Fruit fly (Drosophila melanogaster) whole organism, embryonic: Measurements from ENCODE around the gene lectin-30A.

ENCODE experiments used
- Asciz ChIP-seq: fragments of 200-800 bp; sonication (Bioruptor generic); optimal IDR thresholded peaks from 2 replicates; lab custom pipeline; 2017; ENCODE audit warnings: missing biosample characterization, mild to moderate bottlenecking, missing genetic modification characterization, missing genetic modification reagents
- Atf3 ChIP-seq: fragments of 200-800 bp; sonication (Bioruptor generic); optimal IDR thresholded peaks from 3 replicates; lab custom pipeline; 2016; ENCODE audit warnings: missing biosample characterization, missing genetic modification characterization
- Bdp1 ChIP-seq: fragments of 200-800 bp; sonication (Bioruptor generic); optimal IDR thresholded peaks from 3 replicates; lab custom pipeline; 2016; ENCODE audit warnings: missing biosample characterization, missing genetic modification characterization
- CG10366 ChIP-seq: fragments of 200-800 bp; sonication (Bioruptor generic); IDR thresholded peaks from 2 replicates; pipeline ENCODE4 v1.3.6; 2022; ENCODE audit warnings: missing biosample characterization, missing genetic modification characterization
- CG10431 ChIP-seq: fragments of 200-800 bp; sonication (Bioruptor generic); optimal IDR thresholded peaks from 3 replicates; lab custom pipeline; 2018; ENCODE audit warnings: missing biosample characterization, mild to moderate bottlenecking, missing genetic modification characterization
- CG11695 ChIP-seq: fragments of 200-800 bp; sonication (Bioruptor generic); IDR thresholded peaks from 3 replicates; pipeline ENCODE4 v1.3.6; 2022; ENCODE audit warnings: missing biosample characterization, missing genetic modification characterization
- CG12236 ChIP-seq: fragments of 200-800 bp; sonication (Bioruptor generic); optimal IDR thresholded peaks from 2 replicates; lab custom pipeline; 2016; ENCODE audit warnings: missing biosample characterization, missing genetic modification characterization
- CG13123 ChIP-seq: fragments of 200-800 bp; sonication (Bioruptor generic); optimal IDR thresholded peaks from 2 replicates; lab custom pipeline; 2016; ENCODE audit warnings: missing biosample characterization, missing genetic modification characterization
- CG13775 ChIP-seq: fragments of 200-800 bp; sonication (Bioruptor generic); optimal IDR thresholded peaks from 3 replicates; lab custom pipeline; 2017; ENCODE audit warnings: missing biosample characterization, mild to moderate bottlenecking, missing genetic modification characterization
- CG14441 ChIP-seq: fragments of 200-800 bp; sonication (Bioruptor generic); IDR thresholded peaks from 2 replicates; pipeline ENCODE4 v1.3.6; 2022; ENCODE audit warnings: missing biosample characterization, missing genetic modification characterization
- CG14710 ChIP-seq: fragments of 200-800 bp; sonication (Bioruptor generic); optimal IDR thresholded peaks from 3 replicates; lab custom pipeline; 2019; ENCODE audit warnings: missing biosample characterization, mild to moderate bottlenecking, missing genetic modification characterization, moderate library complexity
- CG15073 ChIP-seq: fragments of 200-800 bp; sonication (Bioruptor generic); optimal IDR thresholded peaks from 2 replicates; lab custom pipeline; 2016; ENCODE audit warnings: missing biosample characterization, missing genetic modification characterization
- CG17385 ChIP-seq: fragments of 200-800 bp; sonication (Bioruptor generic); optimal IDR thresholded peaks from 3 replicates; lab custom pipeline; 2018; ENCODE audit warnings: missing biosample characterization, mild to moderate bottlenecking, missing genetic modification characterization
- CG17912 ChIP-seq: fragments of 200-800 bp; sonication (Bioruptor generic); optimal IDR thresholded peaks from 2 replicates; lab custom pipeline; 2018; ENCODE audit warnings: missing biosample characterization, mild to moderate bottlenecking, missing genetic modification characterization
- CG2678 ChIP-seq: fragments of 200-800 bp; sonication (Bioruptor generic); optimal IDR thresholded peaks from 3 replicates; lab custom pipeline; 2019; ENCODE audit warnings: missing biosample characterization, mild to moderate bottlenecking, missing genetic modification characterization, moderate library complexity
- CG3163 ChIP-seq: fragments of 200-800 bp; sonication (Bioruptor generic); optimal IDR thresholded peaks from 3 replicates; lab custom pipeline; 2016; ENCODE audit warnings: missing biosample characterization, missing genetic modification characterization
- CG4360 ChIP-seq: fragments of 200-800 bp; sonication (Bioruptor generic); IDR thresholded peaks from 2 replicates; pipeline ENCODE4 v1.3.6; 2022; ENCODE audit warnings: missing biosample characterization, missing genetic modification characterization
- CG4820 ChIP-seq: fragments of 200-800 bp; sonication (Bioruptor generic); optimal IDR thresholded peaks from 3 replicates; lab custom pipeline; 2016; ENCODE audit warnings: missing biosample characterization, missing genetic modification characterization
- CG5245 ChIP-seq: fragments of 200-800 bp; sonication (Bioruptor generic); optimal IDR thresholded peaks from 3 replicates; lab custom pipeline; 2016; ENCODE audit warnings: missing biosample characterization, missing genetic modification characterization
- CG7745 ChIP-seq: fragments of 200-800 bp; sonication (Bioruptor generic); optimal IDR thresholded peaks from 2 replicates; lab custom pipeline; 2018; ENCODE audit warnings: missing biosample characterization, mild to moderate bottlenecking, missing genetic modification characterization, moderate library complexity
- CHES-1-like ChIP-seq: fragments of 200-800 bp; sonication (Bioruptor generic); optimal IDR thresholded peaks from 2 replicates; lab custom pipeline; 2016; ENCODE audit warnings: missing biosample characterization, missing genetic modification characterization
- Dref ChIP-seq: fragments of 200-800 bp; sonication (Bioruptor generic); IDR thresholded peaks from 2 replicates; pipeline ENCODE4 v1.3.6; 2022; ENCODE audit warnings: missing biosample characterization, missing genetic modification characterization
- Gug ChIP-seq: fragments of 200-800 bp; sonication (Bioruptor generic); IDR thresholded peaks from 4 replicates; pipeline ENCODE4 v1.3.6; 2022; ENCODE audit warnings: missing biosample characterization, missing genetic modification characterization
- Hey ChIP-seq: fragments of 200-800 bp; sonication (Bioruptor generic); optimal IDR thresholded peaks from 3 replicates; lab custom pipeline; 2018; ENCODE audit warnings: missing biosample characterization, mild to moderate bottlenecking, missing genetic modification characterization
- Hmr ChIP-seq: fragments of 200-800 bp; sonication (Bioruptor generic); optimal IDR thresholded peaks from 3 replicates; lab custom pipeline; 2017; ENCODE audit warnings: mild to moderate bottlenecking, missing biosample characterization, missing genetic modification reagents, missing genetic modification characterization
- Mad ChIP-seq: fragments of 200-800 bp; sonication (Bioruptor generic); optimal IDR thresholded peaks from 2 replicates; lab custom pipeline; 2016; ENCODE audit warnings: missing biosample characterization, missing genetic modification characterization
- Med ChIP-seq: fragments of 200-800 bp; sonication (Bioruptor generic); peaks from one replicate; lab custom pipeline; 2016; ENCODE audit warnings: missing biosample characterization, missing genetic modification characterization, mild to moderate bottlenecking, inconsistent platforms, moderate library complexity
- NK7.1 ChIP-seq: fragments of 200-800 bp; sonication (Bioruptor generic); optimal IDR thresholded peaks from 3 replicates; lab custom pipeline; 2016; ENCODE audit warnings: missing biosample characterization, missing genetic modification characterization
- Six4 ChIP-seq: fragments of 200-800 bp; sonication (Bioruptor generic); optimal IDR thresholded peaks from 2 replicates; lab custom pipeline; 2016; ENCODE audit warnings: missing biosample characterization, missing genetic modification characterization
- Vsx1 ChIP-seq: fragments of 200-800 bp; sonication (Bioruptor generic); optimal IDR thresholded peaks from 2 replicates; lab custom pipeline; 2017; ENCODE audit warnings: missing biosample characterization, mild to moderate bottlenecking, missing genetic modification characterization, missing genetic modification reagents
- ap ChIP-seq: fragments of 200-800 bp; sonication (Bioruptor generic); IDR thresholded peaks from 2 replicates; pipeline ENCODE4 v1.3.6; 2022; ENCODE audit warnings: missing biosample characterization, missing genetic modification characterization
- crp ChIP-seq, 2 experiments: fragments of 200-800 bp; sonication (Bioruptor generic); optimal IDR thresholded peaks; 2 replicates in 1 of 2; 3 replicates in 1 of 2; lab custom pipeline; 2017; ENCODE audit warnings: missing biosample characterization in 2 of 2, missing genetic modification characterization in 2 of 2, mild to moderate bottlenecking in 1 of 2, moderate library complexity in 1 of 2
- emc ChIP-seq: fragments of 200-800 bp; sonication (Bioruptor generic); optimal IDR thresholded peaks from 2 replicates; lab custom pipeline; 2016; ENCODE audit warnings: missing biosample characterization, missing genetic modification characterization
- ems ChIP-seq: fragments of 200-800 bp; sonication (Bioruptor generic); optimal IDR thresholded peaks from 3 replicates; lab custom pipeline; 2016; ENCODE audit warnings: missing biosample characterization, missing genetic modification characterization
- en ChIP-seq: fragments of 200-800 bp; sonication (Bioruptor generic); optimal IDR thresholded peaks from 2 replicates; lab custom pipeline; 2016; ENCODE audit warnings: missing biosample characterization, missing genetic modification characterization
- gfzf ChIP-seq: fragments of 200-800 bp; sonication (Bioruptor generic); optimal IDR thresholded peaks from 2 replicates; lab custom pipeline; 2016; ENCODE audit warnings: missing biosample characterization, mild to moderate bottlenecking, missing genetic modification characterization, moderate library complexity
- h ChIP-seq: fragments of >200 bp; optimal IDR thresholded peaks from 2 replicates; lab custom pipeline; 2017
- jumu ChIP-seq: fragments of 200-800 bp; sonication (Bioruptor generic); optimal IDR thresholded peaks from 3 replicates; lab custom pipeline; 2016; ENCODE audit warnings: missing biosample characterization, missing genetic modification characterization
- kni ChIP-seq: fragments of 200-800 bp; sonication (Bioruptor generic); optimal IDR thresholded peaks from 3 replicates; lab custom pipeline; 2017; ENCODE audit warnings: mild to moderate bottlenecking, missing biosample characterization, missing genetic modification reagents, missing genetic modification characterization
- lilli ChIP-seq: fragments of 200-800 bp; sonication (Bioruptor generic); optimal IDR thresholded peaks from 3 replicates; lab custom pipeline; 2016; ENCODE audit warnings: missing biosample characterization, missing genetic modification characterization
- pan ChIP-seq, 4 experiments: fragments of >200 bp in 3 of 4; fragments of 200-800 bp in 1 of 4; sonication (Bioruptor generic) in 1 of 4; optimal IDR thresholded peaks in 3 of 4; IDR thresholded peaks in 1 of 4; 2 replicates each; pipeline versions ENCODE4 v1.3.6 to Lab custom; 2017 to 2022; ENCODE audit warnings: missing biosample characterization in 2 of 4, missing genetic modification characterization in 2 of 4, mixed read lengths in 1 of 4
- ranshi ChIP-seq: fragments of 200-800 bp; sonication (Bioruptor generic); IDR thresholded peaks from 2 replicates; pipeline ENCODE4 v1.3.6; 2022; ENCODE audit warnings: missing biosample characterization, missing genetic modification characterization
- schlank ChIP-seq: fragments of 200-800 bp; sonication (Bioruptor generic); optimal IDR thresholded peaks from 2 replicates; lab custom pipeline; 2018; ENCODE audit warnings: missing biosample characterization, mild to moderate bottlenecking, missing genetic modification characterization
- scrt ChIP-seq: fragments of 200-800 bp; sonication (Bioruptor generic); optimal IDR thresholded peaks from 2 replicates; lab custom pipeline; 2018; ENCODE audit warnings: missing biosample characterization, mild to moderate bottlenecking, missing genetic modification characterization, moderate library complexity
- sob ChIP-seq: fragments of 200-800 bp; sonication (Bioruptor generic); IDR thresholded peaks from 2 replicates; pipeline ENCODE4 v1.3.6; 2022; ENCODE audit warnings: missing biosample characterization, missing genetic modification characterization
- tll ChIP-seq, 2 experiments: fragments of 200-800 bp in 1 of 2; fragments of >200 bp in 1 of 2; sonication (Bioruptor generic) in 1 of 2; optimal IDR thresholded peaks; 2 replicates each; lab custom pipeline; 2017 to 2019; ENCODE audit warnings: missing biosample characterization in 2 of 2, missing genetic modification characterization in 2 of 2, mild to moderate bottlenecking in 1 of 2, moderate library complexity in 1 of 2
- toy ChIP-seq: fragments of 200-800 bp; sonication (Bioruptor generic); IDR thresholded peaks from 2 replicates; pipeline ENCODE4 v1.3.6; 2022; ENCODE audit warnings: missing biosample characterization, missing genetic modification characterization
- unpg ChIP-seq: fragments of 200-800 bp; sonication (Bioruptor generic); optimal IDR thresholded peaks from 3 replicates; lab custom pipeline; 2018; ENCODE audit warnings: missing biosample characterization, mild to moderate bottlenecking, missing genetic modification characterization, moderate library complexity
- wek ChIP-seq: fragments of 200-800 bp; sonication (Bioruptor generic); optimal IDR thresholded peaks from 3 replicates; lab custom pipeline; 2018; ENCODE audit warnings: missing biosample characterization, mild to moderate bottlenecking, missing genetic modification characterization, moderate library complexity
- yki ChIP-seq: fragments of >200 bp; optimal IDR thresholded peaks from 3 replicates; lab custom pipeline; 2018
- zen ChIP-seq: fragments of 200-800 bp; sonication (Bioruptor generic); optimal IDR thresholded peaks from 3 replicates; lab custom pipeline; 2018; ENCODE audit warnings: missing biosample characterization, mild to moderate bottlenecking, missing genetic modification characterization, moderate library complexity

lectin-30A gene

DNA sequence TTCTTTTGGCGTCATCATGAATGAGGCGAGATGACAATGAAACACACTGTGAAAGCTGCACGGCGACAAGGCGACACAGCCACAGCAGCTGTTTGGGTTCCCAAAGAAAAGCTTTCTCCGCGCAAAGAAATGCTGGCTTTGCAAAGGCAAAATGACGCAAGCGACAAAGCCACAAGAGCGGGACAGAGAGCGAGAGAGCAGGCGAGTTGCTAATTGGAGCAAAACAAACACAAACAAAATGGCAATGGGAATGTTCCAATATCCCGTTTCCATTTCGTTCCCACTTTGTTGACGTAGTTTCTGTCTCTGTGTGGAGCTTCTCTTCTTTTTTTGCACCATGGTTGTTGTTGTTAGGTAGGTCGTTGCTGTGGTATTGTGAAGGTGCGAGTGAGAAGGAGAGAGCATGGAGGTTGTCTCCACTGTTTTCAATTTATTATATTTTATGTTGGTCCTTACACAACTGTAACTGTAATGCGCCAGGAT is 49.5 kb downstream of the lectin-30A start (continued):
- TF ChIP-seq yki (lab: Kevin White, UChicago) (peak; percentile 15), NK7.1 (GFP tag; lab: Kevin White, UChicago) (no peak), pan (optimal IDR thresholded peaks at IDR 0.05; lab: Kevin White, UChicago) (no peak), pan (GFP tag; optimal IDR thresholded peaks at IDR 0.05 in 1 of 2, IDR thresholded peaks at IDR 0.05 in 1 of 2) (no peak), CG15073 (GFP tag; lab: Kevin White, UChicago) (no peak), lilli (GFP tag; lab: Kevin White, UChicago) (no peak), CG14710 (tag; lab: Kevin White, UChicago) (no peak), gfzf (GFP tag; lab: Kevin White, UChicago) (no peak), CG12236 (GFP tag; lab: Kevin White, UChicago) (no peak), CG5245 (GFP tag; lab: Kevin White, UChicago) (no peak), Med (peak; percentile 83), CG2678 (tag; lab: Kevin White, UChicago) (peak; percentile 23), ems (GFP tag; lab: Kevin White, UChicago) (no peak), CHES-1-like (GFP tag; lab: Kevin White, UChicago) (no peak), crp (GFP tag; optimal IDR thresholded peaks at IDR 0.05; lab: Kevin White, UChicago) (no peak), Hey (tag; lab: Kevin White, UChicago) (no peak), jumu (GFP tag; lab: Kevin White, UChicago) (no peak), Bdp1 (GFP tag; lab: Kevin White, UChicago) (no peak), en (GFP tag; lab: Kevin White, UChicago) (no peak), CG4820 (no peak), CG11695 (GFP tag; lab: Robert Waterston, UW) (peak; percentile 36; the same call in 1 of the 3 replicates), h (no peak), CG7745 (tag; lab: Kevin White, UChicago) (no peak), CG3163 (GFP tag; lab: Kevin White, UChicago) (peak; percentile 90), ranshi (GFP tag; lab: Robert Waterston, UW) (no peak; the same call in 1 of the 2 replicates), Gug (GFP tag; lab: Robert Waterston, UW) (no peak), CG13123 (GFP tag; lab: Kevin White, UChicago) (no peak), Dref (GFP tag; lab: Robert Waterston, UW) (no peak), Six4 (GFP tag; lab: Kevin White, UChicago) (no peak), CG10431 (GFP tag; lab: Kevin White, UChicago) (no peak), CG17385 (GFP tag; lab: Kevin White, UChicago) (peak; percentile 64), Vsx1 (GFP tag; lab: Kevin White, UChicago) (no peak), unpg (GFP tag; lab: Kevin White, UChicago) (peak; percentile 35), zen (tag; lab: Kevin White, UChicago) (no peak), schlank (no peak), CG14441 (GFP tag; lab: Robert Waterston, UW) (no peak), scrt (GFP tag; lab: Kevin White, UChicago) (peak; percentile 51), Atf3 (no peak), ap (GFP tag; lab: Robert Waterston, UW) (no peak), CG13775 (GFP tag; lab: Kevin White, UChicago) (no peak), Mad (GFP tag; lab: Kevin White, UChicago) (no peak), sob (peak; percentile 71; the same call in 1 of the 2 replicates), tll (GFP tag; optimal IDR thresholded peaks at IDR 0.05; lab: Kevin White, UChicago) (no peak), CG10366 (no peak), Hmr (GFP tag; lab: Kevin White, UChicago) (peak; percentile 32), kni (GFP tag; lab: Kevin White, UChicago) (peak; percentile 77), toy (GFP tag; lab: Robert Waterston, UW) (no peak), wek (GFP tag; lab: Kevin White, UChicago) (no peak), Asciz (GFP tag; lab: Kevin White, UChicago) (no peak), CG4360 (GFP tag; lab: Robert Waterston, UW) (peak; percentile 79), emc (no peak), CG17912 (GFP tag; lab: Kevin White, UChicago) (no peak)
